Fruit fly (Drosophila melanogaster) whole organism, embryonic: ENCODE results near the gene mmd.

Source experiments
- Ada2b ChIP-seq: fragments of 200-800 bp; sonication (Bioruptor generic); IDR thresholded peaks from 2 replicates; pipeline ENCODE4 v1.3.6; 2022; ENCODE audit warnings: missing biosample characterization, missing genetic modification characterization
- Atf-2 ChIP-seq: fragments of 200-800 bp; sonication (Bioruptor generic); optimal IDR thresholded peaks from 2 replicates; lab custom pipeline; 2016; ENCODE audit warnings: missing biosample characterization, missing genetic modification characterization
- Atf3 ChIP-seq: fragments of 200-800 bp; sonication (Bioruptor generic); optimal IDR thresholded peaks from 3 replicates; lab custom pipeline; 2016; ENCODE audit warnings: missing biosample characterization, missing genetic modification characterization
- BEAF-32 ChIP-seq: fragments of 200-800 bp; sonication (Bioruptor generic); optimal IDR thresholded peaks from 3 replicates; lab custom pipeline; 2017; ENCODE audit warnings: missing biosample characterization, missing genetic modification characterization, mild to moderate bottlenecking, moderate library complexity, missing genetic modification reagents
- Bgb ChIP-seq: fragments of 200-800 bp; sonication (Bioruptor generic); IDR thresholded peaks from 2 replicates; pipeline ENCODE4 v1.3.6; 2022; ENCODE audit warnings: missing biosample characterization, missing genetic modification characterization; ENCODE audit not compliant: partially characterized antibody
- CG10274 ChIP-seq: fragments of 200-800 bp; sonication (Bioruptor generic); optimal IDR thresholded peaks from 3 replicates; lab custom pipeline; 2017; ENCODE audit warnings: missing biosample characterization, mild to moderate bottlenecking, missing genetic modification characterization
- CG11723 ChIP-seq: fragments of 200-800 bp; sonication (Bioruptor generic); optimal IDR thresholded peaks from 2 replicates; lab custom pipeline; 2017; ENCODE audit warnings: missing biosample characterization, mild to moderate bottlenecking, missing genetic modification characterization
- CG12071 ChIP-seq: fragments of 200-800 bp; sonication (Bioruptor generic); optimal IDR thresholded peaks from 3 replicates; lab custom pipeline; 2018; ENCODE audit warnings: missing biosample characterization, mild to moderate bottlenecking, missing genetic modification characterization
- CG13424 ChIP-seq: fragments of 200-800 bp; sonication (Bioruptor generic); optimal IDR thresholded peaks from 2 replicates; lab custom pipeline; 2019; ENCODE audit warnings: missing biosample characterization, mild to moderate bottlenecking, missing genetic modification characterization, moderate library complexity
- CG13775 ChIP-seq: fragments of 200-800 bp; sonication (Bioruptor generic); optimal IDR thresholded peaks from 3 replicates; lab custom pipeline; 2017; ENCODE audit warnings: missing biosample characterization, mild to moderate bottlenecking, missing genetic modification characterization
- CG14441 ChIP-seq: fragments of 200-800 bp; sonication (Bioruptor generic); IDR thresholded peaks from 2 replicates; pipeline ENCODE4 v1.3.6; 2022; ENCODE audit warnings: missing biosample characterization, missing genetic modification characterization
- CG15479 ChIP-seq: fragments of 200-800 bp; sonication (Bioruptor generic); optimal IDR thresholded peaks from 3 replicates; lab custom pipeline; 2019; ENCODE audit warnings: missing biosample characterization, mild to moderate bottlenecking, missing genetic modification characterization, moderate library complexity
- CG17359 ChIP-seq: fragments of 200-800 bp; sonication (Bioruptor generic); optimal IDR thresholded peaks from 3 replicates; lab custom pipeline; 2018; ENCODE audit warnings: missing biosample characterization, mild to moderate bottlenecking, missing genetic modification characterization, moderate library complexity
- CG17612 ChIP-seq: fragments of 200-800 bp; sonication (Bioruptor generic); IDR thresholded peaks from 2 replicates; pipeline ENCODE4 v1.3.6; 2022; ENCODE audit warnings: missing biosample characterization, missing genetic modification characterization
- CG18764 ChIP-seq: fragments of 200-800 bp; sonication (Bioruptor generic); optimal IDR thresholded peaks from 3 replicates; lab custom pipeline; 2016; ENCODE audit warnings: missing biosample characterization, missing genetic modification characterization
- CG33213 ChIP-seq: fragments of 200-800 bp; sonication (Bioruptor generic); optimal IDR thresholded peaks from 3 replicates; lab custom pipeline; 2016; ENCODE audit warnings: missing biosample characterization, missing genetic modification characterization
- CG43689 ChIP-seq: fragments of 200-800 bp; sonication (Bioruptor generic); IDR thresholded peaks from 2 replicates; pipeline ENCODE4 v1.3.6; 2022; ENCODE audit warnings: missing biosample characterization, missing genetic modification characterization
- CG6791 ChIP-seq: fragments of 200-800 bp; sonication (Bioruptor generic); IDR thresholded peaks from 3 replicates; pipeline ENCODE4 v1.3.6; 2022; ENCODE audit warnings: missing biosample characterization, missing genetic modification characterization; ENCODE audit not compliant: partially characterized antibody
- CG8089 ChIP-seq: fragments of 200-800 bp; sonication (Bioruptor generic); optimal IDR thresholded peaks from 3 replicates; lab custom pipeline; 2016; ENCODE audit warnings: missing biosample characterization, missing genetic modification characterization
- CG9215 ChIP-seq: fragments of 200-800 bp; sonication (Bioruptor generic); IDR thresholded peaks from 2 replicates; pipeline ENCODE4 v1.3.6; 2022; ENCODE audit warnings: missing biosample characterization, missing genetic modification characterization
- CG9727 ChIP-seq: fragments of 200-800 bp; sonication (Bioruptor generic); optimal IDR thresholded peaks from 3 replicates; lab custom pipeline; 2017; ENCODE audit warnings: missing biosample characterization, mild to moderate bottlenecking, missing genetic modification characterization
- CG9797 ChIP-seq: fragments of 200-800 bp; sonication (Bioruptor generic); optimal IDR thresholded peaks from 3 replicates; lab custom pipeline; 2018; ENCODE audit warnings: missing biosample characterization, mild to moderate bottlenecking, missing genetic modification characterization
- Dek ChIP-seq: fragments of 200-800 bp; sonication (Bioruptor generic); optimal IDR thresholded peaks from 3 replicates; lab custom pipeline; 2019; ENCODE audit warnings: missing biosample characterization, mild to moderate bottlenecking, missing genetic modification characterization, moderate library complexity
- Dp ChIP-seq: fragments of 200-800 bp; sonication (Bioruptor generic); optimal IDR thresholded peaks from 2 replicates; lab custom pipeline; 2018; ENCODE audit warnings: missing biosample characterization, mild to moderate bottlenecking, missing genetic modification characterization, moderate library complexity
- Gsc ChIP-seq: fragments of 200-800 bp; sonication (Bioruptor generic); IDR thresholded peaks from 2 replicates; pipeline ENCODE4 v1.3.6; 2022; ENCODE audit warnings: missing biosample characterization, missing genetic modification characterization
- HLHmδ ChIP-seq: fragments of 200-800 bp; sonication (Bioruptor generic); optimal IDR thresholded peaks from 2 replicates; lab custom pipeline; 2018; ENCODE audit warnings: missing biosample characterization, mild to moderate bottlenecking, missing genetic modification characterization, moderate library complexity
- NFAT ChIP-seq: fragments of 200-800 bp; sonication (Bioruptor generic); IDR thresholded peaks from 2 replicates; pipeline ENCODE4 v1.3.6; 2022; ENCODE audit warnings: missing biosample characterization, missing genetic modification characterization
- Nf-YA ChIP-seq: fragments of 200-800 bp; sonication (Bioruptor generic); IDR thresholded peaks from 2 replicates; pipeline ENCODE4 v1.3.6; 2022; ENCODE audit warnings: missing biosample characterization, missing genetic modification characterization
- Tbp ChIP-seq: fragments of >200 bp; optimal IDR thresholded peaks from 2 replicates; lab custom pipeline; 2018; ENCODE audit warnings: missing biosample characterization, missing genetic modification characterization
- ash1 ChIP-seq: fragments of 200-800 bp; sonication (Bioruptor generic); optimal IDR thresholded peaks from 2 replicates; lab custom pipeline; 2018; ENCODE audit warnings: missing biosample characterization, mild to moderate bottlenecking, missing genetic modification characterization
- ato ChIP-seq: fragments of 200-800 bp; sonication (Bioruptor generic); IDR thresholded peaks from 2 replicates; pipeline ENCODE4 v1.3.6; 2022; ENCODE audit warnings: missing biosample characterization, missing genetic modification characterization; ENCODE audit not compliant: partially characterized antibody
- cg ChIP-seq: fragments of 200-800 bp; sonication (Bioruptor generic); optimal IDR thresholded peaks from 3 replicates; lab custom pipeline; 2019; ENCODE audit warnings: missing biosample characterization, mild to moderate bottlenecking, missing genetic modification characterization, moderate library complexity
- croc ChIP-seq: fragments of 200-800 bp; sonication (Bioruptor generic); conservative IDR thresholded peaks from 3 replicates; pipeline ENCODE4 v1.3.6; 2022; ENCODE audit warnings: missing biosample characterization, missing genetic modification characterization
- crol ChIP-seq: fragments of 200-800 bp; sonication (Bioruptor generic); IDR thresholded peaks from 2 replicates; pipeline ENCODE4 v1.3.6; 2022; ENCODE audit warnings: missing biosample characterization, missing genetic modification characterization
- dysf ChIP-seq: fragments of 200-800 bp; sonication (Bioruptor generic); IDR thresholded peaks from 3 replicates; pipeline ENCODE4 v1.3.6; 2022; ENCODE audit warnings: missing biosample characterization, missing genetic modification characterization
- fd3F ChIP-seq: fragments of 200-800 bp; sonication (Bioruptor generic); optimal IDR thresholded peaks from 2 replicates; lab custom pipeline; 2018; ENCODE audit warnings: missing biosample characterization, mild to moderate bottlenecking, missing genetic modification characterization, moderate library complexity
- fu2 ChIP-seq: fragments of 200-800 bp; sonication (Bioruptor generic); optimal IDR thresholded peaks from 2 replicates; lab custom pipeline; 2016; ENCODE audit warnings: missing biosample characterization, missing genetic modification characterization
- insv ChIP-seq, 2 experiments: fragments of 200-800 bp; sonication (Bioruptor generic); optimal IDR thresholded peaks; 3 replicates each; lab custom pipeline; 2016 to 2018; ENCODE audit warnings: missing biosample characterization in 2 of 2, missing genetic modification characterization in 2 of 2
- jigr1 ChIP-seq: fragments of 200-800 bp; sonication (Bioruptor generic); IDR thresholded peaks from 3 replicates; pipeline ENCODE4 v1.3.6; 2022; ENCODE audit warnings: missing biosample characterization, missing genetic modification characterization
- lab ChIP-seq: fragments of 200-800 bp; sonication (Bioruptor generic); optimal IDR thresholded peaks from 3 replicates; lab custom pipeline; 2017; ENCODE audit warnings: missing biosample characterization, missing genetic modification characterization, mild to moderate bottlenecking, moderate library complexity, missing genetic modification reagents
- lilli ChIP-seq: fragments of 200-800 bp; sonication (Bioruptor generic); optimal IDR thresholded peaks from 3 replicates; lab custom pipeline; 2016; ENCODE audit warnings: missing biosample characterization, missing genetic modification characterization
- nmo ChIP-seq: fragments of 200-800 bp; sonication (Bioruptor generic); optimal IDR thresholded peaks from 2 replicates; lab custom pipeline; 2018; ENCODE audit warnings: missing biosample characterization, mild to moderate bottlenecking, missing genetic modification characterization, moderate library complexity
- peb ChIP-seq: fragments of 200-800 bp; sonication (Bioruptor generic); IDR thresholded peaks from 2 replicates; pipeline ENCODE4 v1.3.6; 2022; ENCODE audit warnings: missing biosample characterization, missing genetic modification characterization
- pfk ChIP-seq: fragments of 200-800 bp; sonication (Bioruptor generic); optimal IDR thresholded peaks from 2 replicates; lab custom pipeline; 2018; ENCODE audit warnings: missing biosample characterization, mild to moderate bottlenecking, missing genetic modification characterization, moderate library complexity
- phol ChIP-seq: fragments of 200-800 bp; sonication (Bioruptor generic); optimal IDR thresholded peaks from 3 replicates; lab custom pipeline; 2018; ENCODE audit warnings: missing biosample characterization, mild to moderate bottlenecking, missing genetic modification characterization, moderate library complexity
- sisA ChIP-seq: fragments of 200-800 bp; sonication (Bioruptor generic); IDR thresholded peaks from 2 replicates; pipeline ENCODE4 v1.3.6; 2022; ENCODE audit warnings: missing biosample characterization, missing genetic modification characterization
- sqz ChIP-seq: fragments of 200-800 bp; sonication (Bioruptor generic); optimal IDR thresholded peaks from 3 replicates; lab custom pipeline; 2018; ENCODE audit warnings: missing biosample characterization, mild to moderate bottlenecking, missing genetic modification characterization
- tap ChIP-seq: fragments of 200-800 bp; optimal IDR thresholded peaks from 3 replicates; lab custom pipeline; 2019; ENCODE audit warnings: missing biosample characterization, mild to moderate bottlenecking, missing genetic modification characterization, moderate library complexity
- wdn ChIP-seq: fragments of 200-800 bp; sonication (Bioruptor generic); IDR thresholded peaks from 2 replicates; pipeline ENCODE4 v1.3.6; 2022; ENCODE audit warnings: missing biosample characterization, missing genetic modification characterization
- zen ChIP-seq: fragments of 200-800 bp; sonication (Bioruptor generic); optimal IDR thresholded peaks from 3 replicates; lab custom pipeline; 2018; ENCODE audit warnings: missing biosample characterization, mild to moderate bottlenecking, missing genetic modification characterization, moderate library complexity

mmd gene

DNA sequence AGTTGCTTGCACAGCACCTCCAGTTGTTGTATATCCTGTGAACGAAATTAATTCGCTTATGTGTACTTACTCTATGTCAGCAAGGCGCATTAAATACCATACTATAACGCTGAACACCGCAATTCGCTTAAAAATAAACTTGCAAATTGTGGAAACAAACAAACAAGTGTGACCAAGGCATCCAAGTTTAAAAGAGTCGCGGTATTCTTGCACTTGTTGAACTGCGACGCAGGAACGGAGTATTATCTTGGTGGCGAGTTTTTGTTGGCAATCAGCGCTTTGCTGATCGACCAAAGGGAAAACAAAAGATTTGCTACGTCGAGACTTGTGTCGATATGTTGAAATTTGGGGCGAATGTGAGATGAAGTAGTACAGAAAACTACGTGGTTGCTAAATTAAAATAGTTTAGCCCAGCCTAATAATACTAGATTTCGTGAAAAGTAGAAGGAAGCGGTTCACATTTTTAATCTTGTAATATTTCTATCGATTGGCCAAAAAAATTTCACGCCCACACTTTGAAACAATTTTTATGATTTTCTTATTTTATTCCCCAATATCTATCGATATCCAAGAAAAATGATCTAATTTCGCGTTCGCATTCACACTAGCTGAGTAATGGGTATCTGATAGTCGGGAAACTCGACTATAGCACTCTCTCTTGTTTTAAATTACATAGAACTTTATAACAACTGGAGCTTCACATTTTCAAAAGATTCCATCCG lies 39.3 kb downstream of the mmd start, which contains the start of gene Ranbp16 (continued):
- TF ChIP-seq lab (GFP tag; lab: Kevin White, UChicago) (no peak), Nf-YA (GFP tag; lab: Robert Waterston, UW) (no peak), BEAF-32 (GFP tag; lab: Kevin White, UChicago) (peak; percentile 24), Tbp (GFP tag; lab: Kevin White, UChicago) (no peak), Atf3 (GFP tag; lab: Kevin White, UChicago) (no peak), croc (GFP tag; lab: Robert Waterston, UW) (no peak), wdn (no peak), CG17359 (no peak), fu2 (GFP tag; lab: Kevin White, UChicago) (no peak), zen (tag; lab: Kevin White, UChicago) (no peak), HLHmδ (no peak), Dek (tag; lab: Kevin White, UChicago) (no peak), CG11723 (GFP tag; lab: Kevin White, UChicago) (peak; percentile 12), CG13775 (no peak), CG15479 (GFP tag; lab: Kevin White, UChicago) (no peak), crol (GFP tag; lab: Robert Waterston, UW) (no peak), Dp (no peak), CG10274 (GFP tag; lab: Kevin White, UChicago) (no peak), sisA (no peak), phol (tag; lab: Kevin White, UChicago) (no peak), peb (no peak), insv (GFP tag; optimal IDR thresholded peaks at IDR 0.05; lab: Kevin White, UChicago) (no peak), CG8089 (GFP tag; lab: Kevin White, UChicago) (no peak), Atf-2 (GFP tag; lab: Kevin White, UChicago) (no peak), CG17612 (GFP tag; lab: Robert Waterston, UW) (no peak), CG13424 (tag; lab: Kevin White, UChicago) (no peak), CG12071 (GFP tag; lab: Kevin White, UChicago) (no peak), jigr1 (GFP tag; lab: Robert Waterston, UW) (no peak), CG6791 (GFP tag; lab: Robert Waterston, UW) (peak; percentile 39; the same call in 1 of the 3 replicates), dysf (no peak), Ada2b (GFP tag; lab: Robert Waterston, UW) (no peak), Bgb (GFP tag; lab: Robert Waterston, UW) (no peak), tap (tag; lab: Kevin White, UChicago) (no peak), CG18764 (GFP tag; lab: Kevin White, UChicago) (no peak), CG14441 (GFP tag; lab: Robert Waterston, UW) (no peak), CG9727 (no peak), CG9215 (GFP tag; lab: Robert Waterston, UW) (no peak), CG9797 (GFP tag; lab: Kevin White, UChicago) (no peak), lilli (GFP tag; lab: Kevin White, UChicago) (no peak), sqz (GFP tag; lab: Kevin White, UChicago) (no peak), ash1 (GFP tag; lab: Kevin White, UChicago) (no peak), fd3F (no peak), NFAT (GFP tag; lab: Robert Waterston, UW) (no peak), Gsc (GFP tag; lab: Robert Waterston, UW) (no peak), pfk (peak; percentile 72), CG33213 (no peak), cg (GFP tag; lab: Kevin White, UChicago) (no peak), nmo (GFP tag; lab: Kevin White, UChicago) (no peak), CG43689 (GFP tag; lab: Robert Waterston, UW) (no peak), ato (GFP tag; lab: Robert Waterston, UW) (0 out of 2 replicates have a peak, but pooled peaks have one; percentile 28)
